Fruit fly (Drosophila melanogaster) whole organism, embryonic: ENCODE measurements around the gene CG11158.

Experiments used
- Atf-2 ChIP-seq: fragments of 200-800 bp; sonication (Bioruptor generic); optimal IDR thresholded peaks from 2 replicates; lab custom pipeline; 2016; ENCODE audit warnings: missing biosample characterization, missing genetic modification characterization
- CG11247 ChIP-seq: fragments of 200-800 bp; sonication (Bioruptor generic); IDR thresholded peaks from 2 replicates; pipeline ENCODE4 v1.3.6; 2022; ENCODE audit warnings: missing biosample characterization, missing genetic modification characterization
- CG12942 ChIP-seq: fragments of 200-800 bp; sonication (Bioruptor generic); optimal IDR thresholded peaks from 3 replicates; lab custom pipeline; 2016; ENCODE audit warnings: missing biosample characterization, missing genetic modification characterization
- CG13296 ChIP-seq: fragments of 200-800 bp; sonication (Bioruptor generic); optimal IDR thresholded peaks from 3 replicates; lab custom pipeline; 2018; ENCODE audit warnings: missing biosample characterization, mild to moderate bottlenecking, missing genetic modification characterization
- CG13775 ChIP-seq: fragments of 200-800 bp; sonication (Bioruptor generic); optimal IDR thresholded peaks from 3 replicates; lab custom pipeline; 2017; ENCODE audit warnings: missing biosample characterization, mild to moderate bottlenecking, missing genetic modification characterization
- CG14441 ChIP-seq: fragments of 200-800 bp; sonication (Bioruptor generic); IDR thresholded peaks from 2 replicates; pipeline ENCODE4 v1.3.6; 2022; ENCODE audit warnings: missing biosample characterization, missing genetic modification characterization
- CG15073 ChIP-seq: fragments of 200-800 bp; sonication (Bioruptor generic); optimal IDR thresholded peaks from 2 replicates; lab custom pipeline; 2016; ENCODE audit warnings: missing biosample characterization, missing genetic modification characterization
- CG15696 ChIP-seq: fragments of 200-800 bp; sonication (Bioruptor generic); optimal IDR thresholded peaks from 2 replicates; lab custom pipeline; 2019; ENCODE audit warnings: missing biosample characterization, mild to moderate bottlenecking, missing genetic modification characterization, moderate library complexity
- CG16815 ChIP-seq: fragments of 200-800 bp; sonication (Bioruptor generic); optimal IDR thresholded peaks from 3 replicates; lab custom pipeline; 2017; ENCODE audit warnings: missing biosample characterization, mild to moderate bottlenecking, missing genetic modification characterization
- CG17802 ChIP-seq: fragments of 200-800 bp; sonication (Bioruptor generic); optimal IDR thresholded peaks from 2 replicates; lab custom pipeline; 2018; ENCODE audit warnings: missing biosample characterization, mild to moderate bottlenecking, missing genetic modification characterization, moderate library complexity
- CG2202 ChIP-seq: fragments of 200-800 bp; sonication (Bioruptor generic); optimal IDR thresholded peaks from 2 replicates; lab custom pipeline; 2018; ENCODE audit warnings: missing biosample characterization, mild to moderate bottlenecking, missing genetic modification characterization
- CG30431 ChIP-seq: fragments of 200-800 bp; sonication (Bioruptor generic); optimal IDR thresholded peaks from 2 replicates; lab custom pipeline; 2017; ENCODE audit warnings: missing biosample characterization, missing genetic modification characterization
- CG32772 ChIP-seq: fragments of 200-800 bp; sonication (Bioruptor generic); IDR thresholded peaks from 2 replicates; pipeline ENCODE4 v1.3.6; 2022; ENCODE audit warnings: missing biosample characterization, missing genetic modification characterization
- CG3281 ChIP-seq: fragments of 200-800 bp; sonication (Bioruptor generic); optimal IDR thresholded peaks from 3 replicates; lab custom pipeline; 2017; ENCODE audit warnings: missing biosample characterization, mild to moderate bottlenecking, missing genetic modification characterization
- CG34376 ChIP-seq: fragments of 200-800 bp; sonication (Bioruptor generic); optimal IDR thresholded peaks from 2 replicates; lab custom pipeline; 2018; ENCODE audit warnings: missing biosample characterization, mild to moderate bottlenecking, missing genetic modification characterization
- CG4282 ChIP-seq: fragments of 200-800 bp; sonication (Bioruptor generic); optimal IDR thresholded peaks from 2 replicates; lab custom pipeline; 2016; ENCODE audit warnings: missing biosample characterization, missing genetic modification characterization
- CG4617 ChIP-seq: fragments of 200-800 bp; sonication (Bioruptor generic); optimal IDR thresholded peaks from 3 replicates; lab custom pipeline; 2016; ENCODE audit warnings: missing biosample characterization, missing genetic modification characterization, borderline replicate concordance
- CG7357 ChIP-seq: fragments of 200-800 bp; sonication (Bioruptor generic); IDR thresholded peaks from 3 replicates; pipeline ENCODE4 v1.3.6; 2022; ENCODE audit warnings: missing biosample characterization, missing genetic modification characterization
- CG7963 ChIP-seq: fragments of 200-800 bp; sonication (Bioruptor generic); IDR thresholded peaks from 3 replicates; pipeline ENCODE4 v1.3.6; 2022; ENCODE audit warnings: missing biosample characterization, missing genetic modification characterization; ENCODE audit not compliant: partially characterized antibody
- CG9215 ChIP-seq: fragments of 200-800 bp; sonication (Bioruptor generic); IDR thresholded peaks from 2 replicates; pipeline ENCODE4 v1.3.6; 2022; ENCODE audit warnings: missing biosample characterization, missing genetic modification characterization
- CoRest ChIP-seq: fragments of 200-800 bp; sonication (Bioruptor generic); optimal IDR thresholded peaks from 3 replicates; lab custom pipeline; 2018; ENCODE audit warnings: missing biosample characterization, mild to moderate bottlenecking, missing genetic modification characterization, moderate library complexity
- Dad ChIP-seq: fragments of 200-800 bp; sonication (Bioruptor generic); optimal IDR thresholded peaks from 3 replicates; lab custom pipeline; 2016; ENCODE audit warnings: missing biosample characterization, missing genetic modification characterization
- Deaf1 ChIP-seq: fragments of 200-800 bp; optimal IDR thresholded peaks from 3 replicates; lab custom pipeline; 2019; ENCODE audit warnings: missing biosample characterization, mild to moderate bottlenecking, missing genetic modification characterization, moderate library complexity
- Dip3 ChIP-seq: fragments of 200-800 bp; sonication (Bioruptor generic); optimal IDR thresholded peaks from 3 replicates; lab custom pipeline; 2016; ENCODE audit warnings: missing biosample characterization, missing genetic modification characterization
- Doc3 ChIP-seq: fragments of 200-800 bp; sonication (Bioruptor generic); IDR thresholded peaks from 3 replicates; pipeline ENCODE4 v1.3.6; 2022; ENCODE audit warnings: missing biosample characterization, missing genetic modification characterization; ENCODE audit not compliant: partially characterized antibody
- ERR ChIP-seq: fragments of 200-800 bp; sonication (Bioruptor generic); optimal IDR thresholded peaks from 2 replicates; lab custom pipeline; 2016; ENCODE audit warnings: missing biosample characterization, missing genetic modification characterization
- Jarid2 ChIP-seq: fragments of 200-800 bp; sonication (Bioruptor generic); optimal IDR thresholded peaks from 3 replicates; lab custom pipeline; 2017; ENCODE audit warnings: mild to moderate bottlenecking, missing biosample characterization, missing genetic modification reagents, missing genetic modification characterization
- Mad ChIP-seq: fragments of 200-800 bp; sonication (Bioruptor generic); optimal IDR thresholded peaks from 2 replicates; lab custom pipeline; 2016; ENCODE audit warnings: missing biosample characterization, missing genetic modification characterization
- Med ChIP-seq: fragments of 200-800 bp; sonication (Bioruptor generic); peaks from one replicate; lab custom pipeline; 2016; ENCODE audit warnings: missing biosample characterization, missing genetic modification characterization, mild to moderate bottlenecking, inconsistent platforms, moderate library complexity
- Myb ChIP-seq: fragments of 200-800 bp; sonication (Bioruptor generic); optimal IDR thresholded peaks from 2 replicates; lab custom pipeline; 2016; ENCODE audit warnings: missing biosample characterization, missing genetic modification characterization
- NK7.1 ChIP-seq: fragments of 200-800 bp; sonication (Bioruptor generic); optimal IDR thresholded peaks from 3 replicates; lab custom pipeline; 2016; ENCODE audit warnings: missing biosample characterization, missing genetic modification characterization
- Oli ChIP-seq: fragments of 200-800 bp; sonication (Bioruptor generic); optimal IDR thresholded peaks from 2 replicates; lab custom pipeline; 2018; ENCODE audit warnings: missing biosample characterization, mild to moderate bottlenecking, missing genetic modification characterization, moderate library complexity
- bsh ChIP-seq, 2 experiments: fragments of 200-800 bp; sonication (Bioruptor generic); optimal IDR thresholded peaks; 2 replicates each; lab custom pipeline; 2017 to 2018; ENCODE audit warnings: mild to moderate bottlenecking in 2 of 2, missing biosample characterization in 2 of 2, missing genetic modification characterization in 2 of 2, moderate library complexity in 1 of 2
- dm ChIP-seq: fragments of 200-800 bp; sonication (Bioruptor generic); optimal IDR thresholded peaks from 3 replicates; lab custom pipeline; 2016; ENCODE audit warnings: missing biosample characterization, missing genetic modification characterization
- eyg ChIP-seq: fragments of 200-800 bp; sonication (Bioruptor generic); optimal IDR thresholded peaks from 3 replicates; lab custom pipeline; 2016; ENCODE audit warnings: missing biosample characterization, missing genetic modification characterization
- fd3F ChIP-seq: fragments of 200-800 bp; sonication (Bioruptor generic); optimal IDR thresholded peaks from 2 replicates; lab custom pipeline; 2018; ENCODE audit warnings: missing biosample characterization, mild to moderate bottlenecking, missing genetic modification characterization, moderate library complexity
- gcm ChIP-seq: fragments of 200-800 bp; sonication (Bioruptor generic); optimal IDR thresholded peaks from 2 replicates; lab custom pipeline; 2019; ENCODE audit warnings: missing biosample characterization, mild to moderate bottlenecking, missing genetic modification characterization, moderate library complexity
- grau ChIP-seq: fragments of 200-800 bp; optimal IDR thresholded peaks from 3 replicates; lab custom pipeline; 2019; ENCODE audit warnings: missing biosample characterization, mild to moderate bottlenecking, missing genetic modification characterization, moderate library complexity
- gsb-n ChIP-seq: fragments of 200-800 bp; sonication (Bioruptor generic); optimal IDR thresholded peaks from 3 replicates; lab custom pipeline; 2018; ENCODE audit warnings: missing biosample characterization, mild to moderate bottlenecking, missing genetic modification characterization
- her ChIP-seq: fragments of 200-800 bp; sonication (Bioruptor generic); optimal IDR thresholded peaks from 2 replicates; lab custom pipeline; 2016; ENCODE audit warnings: missing biosample characterization, missing genetic modification characterization
- hth ChIP-seq: fragments of >200 bp; optimal IDR thresholded peaks from 2 replicates; lab custom pipeline; 2017; ENCODE audit warnings: inconsistent platforms
- lmd ChIP-seq: fragments of 200-800 bp; sonication (Bioruptor generic); IDR thresholded peaks from 2 replicates; pipeline ENCODE4 v1.3.6; 2022; ENCODE audit warnings: missing biosample characterization, missing genetic modification characterization
- nau ChIP-seq: fragments of 200-800 bp; sonication (Bioruptor generic); optimal IDR thresholded peaks from 3 replicates; lab custom pipeline; 2017; ENCODE audit warnings: missing biosample characterization, mild to moderate bottlenecking, missing genetic modification characterization, missing genetic modification reagents
- pfk ChIP-seq: fragments of 200-800 bp; sonication (Bioruptor generic); optimal IDR thresholded peaks from 2 replicates; lab custom pipeline; 2018; ENCODE audit warnings: missing biosample characterization, mild to moderate bottlenecking, missing genetic modification characterization, moderate library complexity
- psq ChIP-seq: fragments of 200-800 bp; sonication (Bioruptor generic); optimal IDR thresholded peaks from 2 replicates; lab custom pipeline; 2017; ENCODE audit warnings: missing biosample characterization, missing genetic modification characterization
- pum ChIP-seq: fragments of 200-800 bp; sonication (Bioruptor generic); optimal IDR thresholded peaks from 2 replicates; lab custom pipeline; 2016; ENCODE audit warnings: missing biosample characterization, missing genetic modification characterization
- ranshi ChIP-seq: fragments of 200-800 bp; sonication (Bioruptor generic); IDR thresholded peaks from 2 replicates; pipeline ENCODE4 v1.3.6; 2022; ENCODE audit warnings: missing biosample characterization, missing genetic modification characterization
- sisA ChIP-seq: fragments of 200-800 bp; sonication (Bioruptor generic); IDR thresholded peaks from 2 replicates; pipeline ENCODE4 v1.3.6; 2022; ENCODE audit warnings: missing biosample characterization, missing genetic modification characterization
- sob ChIP-seq: fragments of 200-800 bp; sonication (Bioruptor generic); IDR thresholded peaks from 2 replicates; pipeline ENCODE4 v1.3.6; 2022; ENCODE audit warnings: missing biosample characterization, missing genetic modification characterization
- tup ChIP-seq: fragments of 200-800 bp; sonication (Bioruptor generic); optimal IDR thresholded peaks from 2 replicates; lab custom pipeline; 2016; ENCODE audit warnings: missing biosample characterization, mild to moderate bottlenecking, missing genetic modification characterization, moderate library complexity

Gene CG11158

DNA sequence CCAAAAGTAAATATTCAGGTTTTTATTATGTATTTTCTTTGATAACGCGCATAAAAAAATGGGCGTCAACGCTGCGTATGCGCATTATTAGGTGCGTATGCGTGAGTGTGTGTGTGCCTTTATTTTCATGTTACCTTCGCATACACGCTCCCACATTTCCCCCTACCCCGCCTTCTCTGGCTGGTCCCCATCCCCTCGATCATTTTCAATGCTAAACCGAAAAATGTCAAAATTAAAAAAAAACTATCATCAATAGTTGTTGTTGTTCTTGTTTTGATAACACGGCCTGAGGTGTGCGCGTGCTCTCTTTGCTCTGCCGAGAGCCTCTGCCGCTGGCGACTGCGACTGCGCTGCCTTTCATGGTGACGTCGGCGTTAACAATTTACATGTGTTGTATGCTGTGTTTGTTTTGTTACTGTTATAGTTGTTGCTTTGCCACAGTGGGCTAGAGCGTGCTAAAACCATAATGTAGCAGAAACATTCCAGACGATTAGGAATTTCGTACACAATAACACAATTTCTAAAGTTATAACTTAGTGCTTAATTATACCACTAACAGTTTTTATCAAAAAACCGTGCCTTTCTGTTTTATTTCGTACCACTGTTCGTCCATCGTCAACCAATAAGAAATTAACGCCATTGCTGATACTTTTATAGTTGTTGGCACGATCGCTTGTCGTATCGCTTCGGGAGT lies 42.6 kb upstream of the CG11158 start (continued):
- TF ChIP-seq Med (GFP tag; lab: Kevin White, UChicago) (peak; percentile 100), CG9215 (peak; percentile 97), ERR (peak; percentile 97), NK7.1 (GFP tag; lab: Kevin White, UChicago) (peak; percentile 98), CoRest (peak; percentile 98), CG12942 (GFP tag; lab: Kevin White, UChicago) (peak; percentile 97), Oli (tag; lab: Kevin White, UChicago) (peak; percentile 99), Dad (GFP tag; lab: Kevin White, UChicago) (peak; percentile 98), Dip3 (GFP tag; lab: Kevin White, UChicago) (peak; percentile 98), Myb (GFP tag; lab: Kevin White, UChicago) (peak; percentile 91), CG17802 (tag; lab: Kevin White, UChicago) (peak; percentile 90), ranshi (GFP tag; lab: Robert Waterston, UW) (peak; percentile 99), pum (GFP tag; lab: Kevin White, UChicago) (peak; percentile 98), grau (tag; lab: Kevin White, UChicago) (peak; percentile 98), lmd (GFP tag; lab: Robert Waterston, UW) (peak; percentile 99), sisA (GFP tag; lab: Robert Waterston, UW) (peak; percentile 99), gcm (peak; percentile 98), gsb-n (tag; lab: Kevin White, UChicago) (peak; percentile 98), CG16815 (GFP tag; lab: Kevin White, UChicago) (peak; percentile 94), CG15696 (peak; percentile 91), eyg (GFP tag; lab: Kevin White, UChicago) (peak; percentile 98), CG4282 (GFP tag; lab: Kevin White, UChicago) (peak; percentile 99), Jarid2 (GFP tag; lab: Kevin White, UChicago) (peak; percentile 93), CG15073 (GFP tag; lab: Kevin White, UChicago) (peak; percentile 87), CG3281 (peak; percentile 98), CG14441 (GFP tag; lab: Robert Waterston, UW) (peak; percentile 99), CG13775 (GFP tag; lab: Kevin White, UChicago) (peak; percentile 95), Deaf1 (tag; lab: Kevin White, UChicago) (peak; percentile 99), fd3F (GFP tag; lab: Kevin White, UChicago) (peak; percentile 98), CG7357 (peak; percentile 96), Atf-2 (GFP tag; lab: Kevin White, UChicago) (peak; percentile 99), psq (GFP tag; lab: Kevin White, UChicago) (peak; percentile 92), CG2202 (peak; percentile 97), CG34376 (GFP tag; lab: Kevin White, UChicago) (peak; percentile 98), dm (GFP tag; lab: Kevin White, UChicago) (peak; percentile 97), nau (GFP tag; lab: Kevin White, UChicago) (peak; percentile 99), pfk (peak; percentile 56), tup (GFP tag; lab: Kevin White, UChicago) (peak; percentile 98), CG32772 (GFP tag; lab: Robert Waterston, UW) (peak; percentile 99), CG4617 (peak; percentile 97), Mad (GFP tag; lab: Kevin White, UChicago) (peak; percentile 98), bsh (GFP tag; optimal IDR thresholded peaks at IDR 0.05; lab: Kevin White, UChicago) (peak; percentile 94 to 99), her (GFP tag; lab: Kevin White, UChicago) (peak; percentile 97), Doc3 (no peak), hth (lab: Kevin White, UChicago) (no peak), CG7963 (GFP tag; lab: Robert Waterston, UW) (peak; percentile 77; the same call in 2 of the 3 replicates), CG30431 (GFP tag; lab: Kevin White, UChicago) (peak; percentile 97), sob (GFP tag; lab: Robert Waterston, UW) (peak; percentile 99), CG13296 (GFP tag; lab: Kevin White, UChicago) (peak; percentile 99), CG11247 (GFP tag; lab: Robert Waterston, UW) (peak; percentile 99)
